Worm (Caenorhabditis elegans): ENCODE measurements around the gene lido-15.
"Not testable (repeated sequence)": the region's sequence is repeated elsewhere in the genome, so short reads cannot be mapped to it uniquely, and the experiment has no call there.

The lido-15 gene

DNA sequence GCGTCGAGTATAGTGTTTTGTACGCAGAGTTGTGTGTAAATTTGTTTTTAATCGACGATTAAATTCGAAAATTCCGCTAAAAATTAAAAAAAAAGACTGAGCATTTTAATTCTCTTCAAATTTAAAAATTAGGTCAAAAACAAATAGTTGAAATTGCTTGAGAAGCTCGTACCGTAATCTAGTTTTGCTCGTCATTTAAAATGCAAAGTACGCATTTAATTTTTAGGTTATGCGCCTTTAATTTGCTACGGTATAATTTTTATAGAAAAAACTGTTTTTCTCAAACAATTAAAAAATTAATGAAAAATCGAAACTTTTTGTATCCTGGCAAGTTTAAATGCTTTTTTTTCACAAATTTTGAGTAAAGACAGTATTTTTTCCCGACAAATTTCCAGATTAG lies 3.4 kb upstream of the lido-15 start:
- TF ChIP-seq med-1 (GFP tag; optimal IDR thresholded peaks at IDR 0.05; ENCODE audit: insufficient read depth): no peak
- no peak for TF ChIP-seq ref-1 (GFP tag; conservative IDR thresholded peaks at IDR 0.05)
- no peak for TF ChIP-seq ztf-23 (GFP tag; IDR thresholded peaks at IDR 0.05)
- TF ChIP-seq flt-1 (GFP tag; IDR thresholded peaks at IDR 0.05): no peak

DNA sequence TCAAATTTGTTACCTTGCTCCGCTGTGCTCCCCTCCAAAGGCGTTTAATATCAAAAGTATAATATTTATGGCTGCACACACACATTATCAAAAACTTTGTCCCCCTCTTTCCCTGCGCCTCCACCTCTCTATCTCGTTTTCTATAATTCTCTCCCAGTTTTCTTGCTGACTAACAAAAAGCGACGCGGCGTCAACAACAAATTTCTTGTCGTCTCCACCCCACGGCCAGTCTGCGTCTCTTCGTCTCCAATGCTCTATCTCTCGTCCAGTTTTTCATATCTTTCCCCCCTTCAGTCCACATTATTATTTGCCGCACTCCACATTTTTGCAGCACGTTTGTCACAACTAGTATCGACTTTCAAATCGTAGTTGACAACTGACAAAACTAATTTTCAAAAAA lies 1.5 kb upstream of the lido-15 start:
- no peak for TF ChIP-seq med-1 (GFP tag; optimal IDR thresholded peaks at IDR 0.05; ENCODE audit: insufficient read depth)
- no peak for TF ChIP-seq flt-1 (GFP tag; IDR thresholded peaks at IDR 0.05)
- TF ChIP-seq cog-1 (tag; optimal IDR thresholded peaks at IDR 0.05): peak; percentile 54
- no peak for TF ChIP-seq ref-1 (GFP tag; conservative IDR thresholded peaks at IDR 0.05)

DNA sequence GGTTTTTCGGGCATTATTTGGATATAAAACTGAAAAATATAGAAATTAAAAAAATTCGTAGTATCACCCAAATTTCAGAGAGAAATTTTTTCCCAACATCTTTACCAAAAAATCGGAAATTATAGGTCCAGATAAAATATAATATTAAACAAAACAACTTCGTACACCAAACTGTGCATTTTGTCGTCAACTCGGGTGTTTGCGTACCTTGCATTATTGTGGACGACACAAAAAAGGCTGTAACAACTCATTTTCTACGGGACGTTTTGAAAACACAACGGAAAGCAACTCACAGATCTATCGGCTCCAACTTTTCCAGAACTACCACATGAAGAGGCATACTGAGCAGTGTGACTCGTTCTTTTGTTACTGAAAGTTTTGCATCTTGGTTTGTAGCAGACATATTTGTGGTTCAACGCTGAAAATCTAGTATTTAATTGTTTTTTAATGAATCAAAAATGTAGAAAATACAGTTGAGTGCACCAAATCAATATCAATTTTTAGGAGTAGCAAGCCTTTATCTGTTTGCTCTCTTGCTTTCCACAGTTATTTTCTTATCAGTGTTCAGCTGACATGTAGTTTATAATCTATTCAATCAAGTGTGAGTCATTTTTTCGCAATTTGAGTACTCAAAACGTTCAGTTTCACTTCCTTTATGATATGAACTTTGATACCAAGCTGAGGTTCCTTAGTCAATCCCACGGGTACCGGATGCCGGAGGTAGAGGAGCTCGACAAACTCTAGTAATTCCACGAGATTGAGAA lies 3.5 kb downstream of the lido-15 start:
- TF ChIP-seq T22C8.4 (GFP tag; IDR thresholded peaks at IDR 0.05) (no peak), cog-1 (tag; optimal IDR thresholded peaks at IDR 0.05) (no peak), med-1 (GFP tag; optimal IDR thresholded peaks at IDR 0.05; ENCODE audit: insufficient read depth) (no peak), flt-1 (GFP tag; IDR thresholded peaks at IDR 0.05) (no peak), ztf-29 (GFP tag; IDR thresholded peaks at IDR 0.05) (no peak), ztf-23 (GFP tag; IDR thresholded peaks at IDR 0.05) (no peak), tab-1 (GFP tag; IDR thresholded peaks at IDR 0.05) (no peak), ref-1 (GFP tag; conservative IDR thresholded peaks at IDR 0.05) (no peak), klf-2 (GFP tag; conservative IDR thresholded peaks at IDR 0.05) (no peak)

DNA sequence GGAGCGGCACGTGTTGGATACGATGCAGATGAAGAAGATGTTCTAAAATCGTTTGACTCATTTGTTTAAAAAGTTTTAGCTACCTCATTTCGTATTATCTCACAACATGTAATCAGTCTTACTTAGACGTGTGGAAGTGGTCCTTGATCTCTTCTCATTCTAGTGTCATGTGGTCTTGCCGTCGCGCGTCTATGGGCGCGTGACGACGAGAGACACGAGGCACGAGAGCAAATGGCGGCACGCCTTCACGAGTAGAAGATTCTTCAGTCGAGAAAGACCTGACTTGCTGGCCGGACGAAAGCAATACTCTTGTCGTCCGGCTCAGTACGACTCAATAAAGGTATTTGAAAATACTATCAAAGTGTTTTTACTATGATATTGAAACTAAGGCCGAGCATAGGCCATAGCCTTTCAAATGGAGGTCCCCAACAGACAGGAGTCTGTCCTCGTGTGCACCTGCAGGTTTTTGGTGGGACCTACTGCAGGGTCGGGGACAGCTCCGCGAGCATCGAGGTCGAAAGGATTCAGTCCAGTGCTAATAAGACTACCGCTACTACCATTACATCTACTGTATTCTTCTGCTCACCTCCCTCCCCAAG lies 4.3 kb downstream of the lido-15 start, which contains the start of gene fbxa-24:
Gene fbxa-24 (plus strand): TSS at position 276 of the 599 bp plus-strand sequence.
- not testable (repeated sequence) for TF ChIP-seq klf-2 (GFP tag; conservative IDR thresholded peaks at IDR 0.05); ref-1 (GFP tag; conservative IDR thresholded peaks at IDR 0.05); ztf-29 (GFP tag; IDR thresholded peaks at IDR 0.05)

DNA sequence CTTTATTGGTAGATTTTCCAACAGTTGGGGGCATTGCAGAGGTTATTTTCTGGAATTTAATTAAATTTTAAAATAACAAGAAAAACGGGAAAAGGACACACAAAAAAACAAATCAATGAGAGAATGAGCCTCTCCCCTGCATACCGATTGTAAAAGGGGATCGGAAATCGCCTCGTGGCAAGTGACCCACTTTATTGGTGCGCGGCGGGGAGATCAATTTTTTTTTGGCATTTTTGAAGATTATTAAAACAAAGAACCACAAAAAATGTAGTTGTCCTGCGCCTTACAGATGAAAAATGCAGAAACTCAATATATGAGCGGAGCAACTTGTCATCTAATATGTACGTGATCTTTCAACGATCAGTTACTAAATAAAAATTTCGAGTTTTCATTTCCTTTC lies 9.2 kb downstream of the lido-15 start, which contains the start of gene F54D10.7:
Gene F54D10.7 (minus strand): TSS at position 49 of the 400 bp plus-strand sequence.
- no peak for TF ChIP-seq tab-1 (GFP tag; IDR thresholded peaks at IDR 0.05)
- TF ChIP-seq ztf-23 (GFP tag; IDR thresholded peaks at IDR 0.05): no peak
- no peak for TF ChIP-seq med-1 (GFP tag; optimal IDR thresholded peaks at IDR 0.05; ENCODE audit: insufficient read depth)
- TF ChIP-seq ztf-29 (GFP tag; IDR thresholded peaks at IDR 0.05): no peak
- TF ChIP-seq flt-1 (GFP tag; IDR thresholded peaks at IDR 0.05): no peak
- no peak for TF ChIP-seq klf-2 (GFP tag; conservative IDR thresholded peaks at IDR 0.05)
- no peak for TF ChIP-seq T22C8.4 (GFP tag; IDR thresholded peaks at IDR 0.05)

DNA sequence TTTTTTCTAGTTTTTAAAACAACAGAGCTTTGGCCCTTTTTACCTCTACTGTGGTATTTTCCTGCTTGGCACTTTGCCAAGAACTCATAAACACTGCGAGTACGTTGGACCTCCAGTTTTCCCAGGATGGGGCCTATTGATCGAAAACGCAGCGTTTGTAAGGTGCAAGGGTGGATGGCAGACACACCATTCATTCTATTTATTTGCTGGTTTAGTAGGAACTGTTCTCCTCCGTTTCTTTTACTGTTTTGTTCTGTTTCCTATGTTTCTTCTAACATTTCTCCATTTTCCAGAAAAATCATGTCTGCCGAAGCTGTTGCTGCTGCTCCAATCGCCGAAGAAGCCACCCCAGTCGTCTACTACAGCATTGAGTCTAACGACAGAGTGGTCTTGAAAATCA lies 11.8 kb downstream of the lido-15 start, which contains the start of gene skr-15:
Gene skr-15 (plus strand): TSS at position 301 of the 400 bp plus-strand sequence.
- TF ChIP-seq ztf-29 (GFP tag; IDR thresholded peaks at IDR 0.05): no peak
- TF ChIP-seq flt-1 (GFP tag; IDR thresholded peaks at IDR 0.05): no peak
- TF ChIP-seq ref-1 (GFP tag; conservative IDR thresholded peaks at IDR 0.05): no peak
- no peak for TF ChIP-seq tab-1 (GFP tag; IDR thresholded peaks at IDR 0.05)
- TF ChIP-seq ztf-23 (GFP tag; IDR thresholded peaks at IDR 0.05): no peak
- TF ChIP-seq cog-1 (tag; optimal IDR thresholded peaks at IDR 0.05): no peak
- TF ChIP-seq med-1 (GFP tag; optimal IDR thresholded peaks at IDR 0.05; ENCODE audit: insufficient read depth): no peak
- no peak for TF ChIP-seq klf-2 (GFP tag; conservative IDR thresholded peaks at IDR 0.05)
- no peak for TF ChIP-seq T22C8.4 (GFP tag; IDR thresholded peaks at IDR 0.05)

DNA sequence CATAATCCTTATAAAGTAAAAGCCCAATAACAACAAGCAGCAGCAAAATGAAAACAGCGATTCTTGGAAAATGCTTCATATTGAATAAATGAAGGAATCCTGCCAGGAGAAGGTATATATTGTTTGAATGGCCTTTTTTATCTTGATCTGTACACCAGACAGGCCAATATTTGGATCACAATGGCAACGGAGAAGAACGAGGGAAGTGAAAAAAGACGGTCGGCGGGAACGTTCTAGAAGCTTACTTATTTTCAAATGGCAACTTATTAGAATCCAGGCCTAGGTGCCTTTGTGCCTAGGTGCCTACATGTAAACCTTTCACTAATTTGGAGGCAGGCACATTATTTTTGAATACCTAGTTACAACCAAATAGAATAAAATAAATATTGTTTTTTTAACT lies 15.7 kb downstream of the lido-15 start, which contains the start of gene F54D10.8:
Gene F54D10.8 (minus strand): TSS at position 101 of the 400 bp plus-strand sequence.
- TF ChIP-seq ztf-29 (GFP tag; IDR thresholded peaks at IDR 0.05): no peak
- TF ChIP-seq ref-1 (GFP tag; conservative IDR thresholded peaks at IDR 0.05): no peak
- TF ChIP-seq cog-1 (tag; optimal IDR thresholded peaks at IDR 0.05): no peak
- no peak for TF ChIP-seq T22C8.4 (GFP tag; IDR thresholded peaks at IDR 0.05)

DNA sequence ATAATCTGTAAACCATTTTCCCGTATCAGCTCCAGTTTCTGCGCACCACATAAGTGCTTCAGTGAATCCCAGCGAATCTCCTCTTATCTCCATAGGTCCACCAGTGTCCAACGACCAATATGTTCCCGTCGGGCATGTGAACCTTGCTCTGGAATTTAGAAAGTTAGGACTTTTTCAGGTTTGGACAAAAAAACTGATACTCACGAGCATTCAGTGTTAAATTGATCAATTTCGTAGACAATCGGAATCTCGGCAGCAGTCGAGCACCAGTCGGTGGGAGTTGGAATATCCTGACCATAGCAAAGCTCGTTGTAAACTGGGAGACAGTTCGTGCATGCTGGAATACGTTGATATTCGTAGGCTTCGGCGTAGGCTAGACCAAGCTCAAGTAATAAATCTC lies 17.5 kb downstream of the lido-15 start:
- TF ChIP-seq med-1 (GFP tag; optimal IDR thresholded peaks at IDR 0.05; ENCODE audit: insufficient read depth) (no peak), flt-1 (GFP tag; IDR thresholded peaks at IDR 0.05) (no peak), ztf-23 (GFP tag; IDR thresholded peaks at IDR 0.05) (no peak), cog-1 (tag; optimal IDR thresholded peaks at IDR 0.05) (no peak), ref-1 (GFP tag; conservative IDR thresholded peaks at IDR 0.05) (no peak), tab-1 (GFP tag; IDR thresholded peaks at IDR 0.05) (no peak), klf-2 (GFP tag; conservative IDR thresholded peaks at IDR 0.05) (no peak), ztf-29 (GFP tag; IDR thresholded peaks at IDR 0.05) (no peak), T22C8.4 (GFP tag; IDR thresholded peaks at IDR 0.05) (no peak)

DNA sequence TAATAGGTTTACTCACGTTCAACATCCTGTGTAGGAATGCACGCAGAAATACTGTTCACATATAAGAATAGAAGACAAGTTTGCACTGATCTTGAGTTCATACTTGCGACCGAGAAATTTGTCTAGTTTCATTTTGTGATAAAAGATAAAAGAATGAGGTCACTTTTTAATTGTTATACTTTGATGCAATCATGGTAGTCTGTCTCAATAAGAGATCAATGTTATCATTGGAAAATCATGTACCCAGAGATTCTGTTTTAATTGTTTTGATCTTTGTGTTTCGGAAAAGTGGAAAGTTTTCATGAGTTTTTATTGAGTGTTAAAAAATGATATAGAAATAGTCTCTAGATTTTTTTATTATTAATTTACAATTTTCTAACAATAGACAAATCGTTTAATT lies 20.3 kb downstream of the lido-15 start, which contains the start of gene F54D10.9:
Gene F54D10.9 (minus strand): TSS at position 101 of the 400 bp plus-strand sequence.
- TF ChIP-seq ztf-29 (GFP tag; IDR thresholded peaks at IDR 0.05): no peak
- TF ChIP-seq med-1 (GFP tag; optimal IDR thresholded peaks at IDR 0.05; ENCODE audit: insufficient read depth): no peak
- TF ChIP-seq ztf-23 (GFP tag; IDR thresholded peaks at IDR 0.05): no peak
- TF ChIP-seq tab-1 (GFP tag; IDR thresholded peaks at IDR 0.05): no peak
- no peak for TF ChIP-seq flt-1 (GFP tag; IDR thresholded peaks at IDR 0.05)
- TF ChIP-seq cog-1 (tag; optimal IDR thresholded peaks at IDR 0.05): no peak
- no peak for TF ChIP-seq klf-2 (GFP tag; conservative IDR thresholded peaks at IDR 0.05)
- no peak for TF ChIP-seq ref-1 (GFP tag; conservative IDR thresholded peaks at IDR 0.05)
- no peak for TF ChIP-seq T22C8.4 (GFP tag; IDR thresholded peaks at IDR 0.05)

DNA sequence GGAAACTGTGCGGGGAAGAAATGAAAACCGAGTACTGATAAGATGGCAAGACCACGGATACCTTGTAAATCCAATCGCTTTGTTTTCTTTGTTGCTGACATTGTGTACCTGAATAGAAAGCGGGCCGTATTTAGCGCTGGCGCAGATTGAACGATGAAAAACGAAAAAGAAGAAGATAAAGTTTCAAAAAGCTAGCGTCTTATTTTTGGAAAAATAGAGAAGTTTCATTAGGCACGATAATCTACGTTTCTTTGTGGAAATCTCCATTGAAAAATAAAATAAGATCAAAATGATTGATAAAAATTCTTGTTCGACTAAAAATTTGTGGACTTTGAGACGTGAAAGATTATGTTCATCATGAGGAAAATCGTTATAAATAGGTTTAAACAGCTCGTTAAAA lies 23.8 kb downstream of the lido-15 start, which contains the start of gene oac-4:
Gene oac-4 (minus strand): TSS at position 101 of the 400 bp plus-strand sequence.
- TF ChIP-seq flt-1 (GFP tag; IDR thresholded peaks at IDR 0.05): no peak
- no peak for TF ChIP-seq ztf-29 (GFP tag; IDR thresholded peaks at IDR 0.05)
- no peak for TF ChIP-seq cog-1 (tag; optimal IDR thresholded peaks at IDR 0.05)
- TF ChIP-seq ztf-23 (GFP tag; IDR thresholded peaks at IDR 0.05): no peak
- no peak for TF ChIP-seq T22C8.4 (GFP tag; IDR thresholded peaks at IDR 0.05)
- no peak for TF ChIP-seq ref-1 (GFP tag; conservative IDR thresholded peaks at IDR 0.05)
- no peak for TF ChIP-seq med-1 (GFP tag; optimal IDR thresholded peaks at IDR 0.05; ENCODE audit: insufficient read depth)
- no peak for TF ChIP-seq klf-2 (GFP tag; conservative IDR thresholded peaks at IDR 0.05)
- TF ChIP-seq tab-1 (GFP tag; IDR thresholded peaks at IDR 0.05): no peak
